Worm (Caenorhabditis elegans) whole organism, midembryonic: Measurements from ENCODE around the gene anoh-2.

Experiments used
- T22C8.4 ChIP-seq: fragments of 200-800 bp; sonication (Bioruptor generic); IDR thresholded peaks from 2 replicates; pipeline ENCODE4 v1.3.6; 2022; ENCODE audit warnings: missing genetic modification characterization, missing compliant biosample characterization
- cog-1 ChIP-seq: sonication (generic microtip); optimal IDR thresholded peaks from 2 replicates; lab custom pipeline; 2016; ENCODE audit warnings: missing genetic modification characterization, missing compliant biosample characterization
- flt-1 ChIP-seq: fragments of 200-800 bp; sonication (Bioruptor generic); IDR thresholded peaks from 2 replicates; pipeline ENCODE4 v1.3.6; 2022; ENCODE audit warnings: missing genetic modification characterization, missing compliant biosample characterization
- tab-1 ChIP-seq: fragments of 200-800 bp; sonication (Bioruptor generic); IDR thresholded peaks from 2 replicates; pipeline ENCODE4 v1.3.6; 2022; ENCODE audit warnings: missing genetic modification characterization, missing compliant biosample characterization
- ztf-23 ChIP-seq: fragments of 200-800 bp; sonication (Bioruptor generic); IDR thresholded peaks from 2 replicates; pipeline ENCODE4 v1.3.6; 2022; ENCODE audit warnings: missing genetic modification reagents, missing genetic modification characterization, missing compliant biosample characterization

DNA sequence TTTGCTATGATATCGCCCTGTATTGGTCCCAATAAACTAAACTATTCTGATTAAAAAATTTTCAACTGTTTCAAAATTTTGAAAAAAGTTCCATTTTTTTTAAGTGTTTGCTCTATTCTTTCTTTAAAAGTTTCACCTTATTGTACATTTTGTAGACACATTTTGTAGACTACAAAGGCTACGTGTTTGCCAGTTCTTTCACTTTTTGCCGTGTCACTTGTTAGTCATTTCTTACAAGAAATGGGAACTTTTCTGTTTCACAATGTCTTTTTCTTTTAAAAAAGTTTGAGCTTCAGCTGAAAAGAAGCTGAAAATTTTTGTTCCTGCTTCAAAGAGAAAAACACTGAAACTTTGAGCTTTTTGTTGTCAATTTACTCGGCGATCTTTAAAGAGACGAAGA lies 41.0 kb upstream of the anoh-2 start:
- TF ChIP-seq flt-1 (GFP tag; lab: Robert Waterston, UW) (no peak), T22C8.4 (no peak), tab-1 (no peak), ztf-23 (GFP tag; lab: Robert Waterston, UW) (no peak), cog-1 (no peak)
